Fruit fly (Drosophila melanogaster) whole organism, embryonic: ENCODE data around the gene MSBP.

Experiments
- Antp ChIP-seq: fragments of 200-800 bp; sonication (Bioruptor generic); optimal IDR thresholded peaks from 3 replicates; lab custom pipeline; 2016; ENCODE audit warnings: missing biosample characterization, missing genetic modification characterization
- Bdp1 ChIP-seq: fragments of 200-800 bp; sonication (Bioruptor generic); optimal IDR thresholded peaks from 3 replicates; lab custom pipeline; 2016; ENCODE audit warnings: missing biosample characterization, missing genetic modification characterization
- CG10267 ChIP-seq: fragments of 200-800 bp; sonication (Bioruptor generic); optimal IDR thresholded peaks from 2 replicates; lab custom pipeline; 2018; ENCODE audit warnings: missing biosample characterization, mild to moderate bottlenecking, missing genetic modification characterization, moderate library complexity
- CG10462 ChIP-seq: fragments of 200-800 bp; sonication (Bioruptor generic); optimal IDR thresholded peaks from 2 replicates; lab custom pipeline; 2016; ENCODE audit warnings: missing biosample characterization, missing genetic modification characterization
- CG10543 ChIP-seq: fragments of 200-800 bp; sonication (Bioruptor generic); optimal IDR thresholded peaks from 3 replicates; lab custom pipeline; 2017; ENCODE audit warnings: missing biosample characterization, mild to moderate bottlenecking, missing genetic modification characterization, moderate library complexity
- CG11093 ChIP-seq: fragments of 200-800 bp; sonication (Bioruptor generic); IDR thresholded peaks from 3 replicates; pipeline ENCODE4 v1.3.6; 2022; ENCODE audit warnings: missing biosample characterization, missing genetic modification characterization
- CG12219 ChIP-seq: fragments of 200-800 bp; sonication (Bioruptor generic); optimal IDR thresholded peaks from 3 replicates; lab custom pipeline; 2018; ENCODE audit warnings: missing biosample characterization, mild to moderate bottlenecking, missing genetic modification characterization
- CG13894 ChIP-seq: fragments of 200-800 bp; sonication (Bioruptor generic); optimal IDR thresholded peaks from 3 replicates; lab custom pipeline; 2018; ENCODE audit warnings: missing biosample characterization, mild to moderate bottlenecking, missing genetic modification characterization, moderate library complexity
- CG17802 ChIP-seq: fragments of 200-800 bp; sonication (Bioruptor generic); optimal IDR thresholded peaks from 2 replicates; lab custom pipeline; 2018; ENCODE audit warnings: missing biosample characterization, mild to moderate bottlenecking, missing genetic modification characterization, moderate library complexity
- CG30020 ChIP-seq: fragments of 200-800 bp; optimal IDR thresholded peaks from 2 replicates; lab custom pipeline; 2019; ENCODE audit warnings: missing biosample characterization, mild to moderate bottlenecking, missing genetic modification characterization, moderate library complexity
- CG3281 ChIP-seq: fragments of 200-800 bp; sonication (Bioruptor generic); optimal IDR thresholded peaks from 3 replicates; lab custom pipeline; 2017; ENCODE audit warnings: missing biosample characterization, mild to moderate bottlenecking, missing genetic modification characterization
- CG3838 ChIP-seq: fragments of 200-800 bp; sonication (Bioruptor generic); optimal IDR thresholded peaks from 3 replicates; lab custom pipeline; 2016; ENCODE audit warnings: missing biosample characterization, missing genetic modification characterization
- CG4617 ChIP-seq: fragments of 200-800 bp; sonication (Bioruptor generic); optimal IDR thresholded peaks from 3 replicates; lab custom pipeline; 2016; ENCODE audit warnings: missing biosample characterization, missing genetic modification characterization, borderline replicate concordance
- CG7556 ChIP-seq: fragments of 200-800 bp; sonication (Bioruptor generic); optimal IDR thresholded peaks from 2 replicates; lab custom pipeline; 2017; ENCODE audit warnings: missing biosample characterization, mild to moderate bottlenecking, missing genetic modification characterization
- CG9797 ChIP-seq: fragments of 200-800 bp; sonication (Bioruptor generic); optimal IDR thresholded peaks from 3 replicates; lab custom pipeline; 2018; ENCODE audit warnings: missing biosample characterization, mild to moderate bottlenecking, missing genetic modification characterization
- CG9817 ChIP-seq: fragments of 200-800 bp; sonication (Bioruptor generic); optimal IDR thresholded peaks from 2 replicates; lab custom pipeline; 2018; ENCODE audit warnings: missing biosample characterization, mild to moderate bottlenecking, missing genetic modification characterization, moderate library complexity
- Dref ChIP-seq: fragments of 200-800 bp; sonication (Bioruptor generic); IDR thresholded peaks from 2 replicates; pipeline ENCODE4 v1.3.6; 2022; ENCODE audit warnings: missing biosample characterization, missing genetic modification characterization
- E2f1 ChIP-seq: fragments of 200-800 bp; sonication (Bioruptor generic); IDR thresholded peaks from 2 replicates; pipeline ENCODE4 v1.3.6; 2022; ENCODE audit warnings: missing biosample characterization, missing genetic modification characterization
- Eip74EF ChIP-seq, 2 experiments: fragments of 200-800 bp in 1 of 2; fragments of >200 bp in 1 of 2; sonication (Bioruptor generic) in 1 of 2; optimal IDR thresholded peaks; 2 replicates each; lab custom pipeline; 2017 to 2019; ENCODE audit warnings: missing biosample characterization in 2 of 2, missing genetic modification characterization in 2 of 2, mild to moderate bottlenecking in 1 of 2, moderate library complexity in 1 of 2
- Meics ChIP-seq: fragments of 200-800 bp; sonication (Bioruptor generic); optimal IDR thresholded peaks from 2 replicates; lab custom pipeline; 2017; ENCODE audit warnings: missing biosample characterization, mild to moderate bottlenecking, missing genetic modification characterization
- Myb ChIP-seq: fragments of 200-800 bp; sonication (Bioruptor generic); optimal IDR thresholded peaks from 2 replicates; lab custom pipeline; 2016; ENCODE audit warnings: missing biosample characterization, missing genetic modification characterization
- Neu2 ChIP-seq: fragments of 200-800 bp; sonication (Bioruptor generic); optimal IDR thresholded peaks from 3 replicates; lab custom pipeline; 2016; ENCODE audit warnings: missing biosample characterization, missing genetic modification characterization, borderline replicate concordance
- Nf-YB ChIP-seq: fragments of 200-800 bp; sonication (Bioruptor generic); optimal IDR thresholded peaks from 3 replicates; lab custom pipeline; 2019; ENCODE audit warnings: missing biosample characterization, mild to moderate bottlenecking, missing genetic modification characterization, moderate library complexity
- NfI ChIP-seq: fragments of 200-800 bp; sonication (Bioruptor generic); optimal IDR thresholded peaks from 3 replicates; lab custom pipeline; 2018; ENCODE audit warnings: missing biosample characterization, mild to moderate bottlenecking, missing genetic modification characterization, moderate library complexity
- Scr ChIP-seq: fragments of 200-800 bp; sonication (Bioruptor generic); IDR thresholded peaks from 2 replicates; pipeline ENCODE4 v1.3.6; 2022; ENCODE audit warnings: missing biosample characterization, missing genetic modification characterization; ENCODE audit not compliant: partially characterized antibody
- Sox102F ChIP-seq: fragments of 200-800 bp; sonication (Bioruptor generic); optimal IDR thresholded peaks from 2 replicates; lab custom pipeline; 2018; ENCODE audit warnings: missing biosample characterization, mild to moderate bottlenecking, missing genetic modification characterization, moderate library complexity
- Xrp1 ChIP-seq: fragments of 200-800 bp; sonication (Bioruptor generic); IDR thresholded peaks from 2 replicates; pipeline ENCODE4 v1.3.6; 2022; ENCODE audit warnings: missing biosample characterization, missing genetic modification characterization
- ab ChIP-seq: fragments of 200-800 bp; sonication (Bioruptor generic); optimal IDR thresholded peaks from 2 replicates; lab custom pipeline; 2016; ENCODE audit warnings: missing biosample characterization, missing genetic modification characterization
- cato ChIP-seq: fragments of 200-800 bp; sonication (Bioruptor generic); optimal IDR thresholded peaks from 2 replicates; lab custom pipeline; 2016; ENCODE audit warnings: missing biosample characterization, missing genetic modification characterization, borderline replicate concordance
- caup ChIP-seq: fragments of 200-800 bp; sonication (Bioruptor generic); optimal IDR thresholded peaks from 3 replicates; lab custom pipeline; 2017; ENCODE audit warnings: missing biosample characterization, mild to moderate bottlenecking, missing genetic modification characterization, moderate library complexity; ENCODE audit not compliant: severe bottlenecking
- chm ChIP-seq: fragments of 200-800 bp; sonication (Bioruptor generic); IDR thresholded peaks from 2 replicates; pipeline ENCODE4 v1.3.6; 2022; ENCODE audit warnings: missing biosample characterization, missing genetic modification characterization
- croc ChIP-seq: fragments of 200-800 bp; sonication (Bioruptor generic); conservative IDR thresholded peaks from 3 replicates; pipeline ENCODE4 v1.3.6; 2022; ENCODE audit warnings: missing biosample characterization, missing genetic modification characterization
- dm ChIP-seq: fragments of 200-800 bp; sonication (Bioruptor generic); optimal IDR thresholded peaks from 3 replicates; lab custom pipeline; 2016; ENCODE audit warnings: missing biosample characterization, missing genetic modification characterization
- emc ChIP-seq: fragments of 200-800 bp; sonication (Bioruptor generic); optimal IDR thresholded peaks from 2 replicates; lab custom pipeline; 2016; ENCODE audit warnings: missing biosample characterization, missing genetic modification characterization
- gro ChIP-seq: fragments of 200-800 bp; sonication (Bioruptor generic); optimal IDR thresholded peaks from 2 replicates; lab custom pipeline; 2016; ENCODE audit warnings: missing biosample characterization, missing genetic modification characterization
- gsb-n ChIP-seq: fragments of 200-800 bp; sonication (Bioruptor generic); optimal IDR thresholded peaks from 3 replicates; lab custom pipeline; 2018; ENCODE audit warnings: missing biosample characterization, mild to moderate bottlenecking, missing genetic modification characterization
- her ChIP-seq: fragments of 200-800 bp; sonication (Bioruptor generic); optimal IDR thresholded peaks from 2 replicates; lab custom pipeline; 2016; ENCODE audit warnings: missing biosample characterization, missing genetic modification characterization
- inv ChIP-seq: fragments of 200-800 bp; sonication (Bioruptor generic); IDR thresholded peaks from 2 replicates; pipeline ENCODE4 v1.3.6; 2022; ENCODE audit warnings: missing biosample characterization, missing genetic modification characterization; ENCODE audit not compliant: partially characterized antibody
- lilli ChIP-seq: fragments of 200-800 bp; sonication (Bioruptor generic); optimal IDR thresholded peaks from 3 replicates; lab custom pipeline; 2016; ENCODE audit warnings: missing biosample characterization, missing genetic modification characterization
- mld ChIP-seq: fragments of 200-800 bp; sonication (Bioruptor generic); IDR thresholded peaks from 3 replicates; pipeline ENCODE4 v1.3.6; 2022; ENCODE audit warnings: missing biosample characterization, missing genetic modification characterization; ENCODE audit not compliant: partially characterized antibody
- nerfin-1 ChIP-seq: fragments of 200-800 bp; sonication (Bioruptor generic); optimal IDR thresholded peaks from 3 replicates; lab custom pipeline; 2019; ENCODE audit warnings: missing biosample characterization, mild to moderate bottlenecking, missing genetic modification characterization, moderate library complexity
- pho ChIP-seq: fragments of 200-800 bp; sonication (Bioruptor generic); optimal IDR thresholded peaks from 2 replicates; lab custom pipeline; 2016; ENCODE audit warnings: missing biosample characterization, missing genetic modification characterization
- ranshi ChIP-seq: fragments of 200-800 bp; sonication (Bioruptor generic); IDR thresholded peaks from 2 replicates; pipeline ENCODE4 v1.3.6; 2022; ENCODE audit warnings: missing biosample characterization, missing genetic modification characterization
- schlank ChIP-seq: fragments of 200-800 bp; sonication (Bioruptor generic); optimal IDR thresholded peaks from 2 replicates; lab custom pipeline; 2018; ENCODE audit warnings: missing biosample characterization, mild to moderate bottlenecking, missing genetic modification characterization
- ssp ChIP-seq: fragments of 200-800 bp; sonication (Bioruptor generic); IDR thresholded peaks from 2 replicates; pipeline ENCODE4 v1.3.6; 2022; ENCODE audit warnings: missing biosample characterization, missing genetic modification characterization
- unc-4 ChIP-seq: fragments of 200-800 bp; sonication (Bioruptor generic); IDR thresholded peaks from 2 replicates; pipeline ENCODE4 v1.3.6; 2022; ENCODE audit warnings: missing biosample characterization, missing genetic modification characterization; ENCODE audit not compliant: partially characterized antibody
- z ChIP-seq: fragments of 200-800 bp; sonication (Bioruptor generic); IDR thresholded peaks from 3 replicates; pipeline ENCODE4 v1.3.6; 2022; ENCODE audit warnings: missing biosample characterization, missing genetic modification characterization
- zfh1 ChIP-seq: fragments of 200-800 bp; sonication (Bioruptor generic); IDR thresholded peaks from 3 replicates; pipeline ENCODE4 v1.3.6; 2022; ENCODE audit warnings: missing biosample characterization, missing genetic modification characterization

The MSBP gene

dm6 chrX:15934226-15934547 lies 44.3 kb upstream of the MSBP start (continued):
- TF ChIP-seq gsb-n (no peak), Dref (0 out of 2 replicates have a peak, but pooled peaks have one; percentile 36), Xrp1 (GFP tag; lab: Robert Waterston, UW) (peak; percentile 12; the same call in 1 of the 2 replicates), mld (no peak), Neu2 (GFP tag; lab: Kevin White, UChicago) (no peak), emc (GFP tag; lab: Kevin White, UChicago) (no peak), CG11093 (GFP tag; lab: Robert Waterston, UW) (no peak), ssp (peak; percentile 94), croc (GFP tag; lab: Robert Waterston, UW) (no peak), E2f1 (no peak), CG30020 (peak; percentile 94)

- 0 out of 2 replicates have a peak, but pooled peaks have one; percentile 33 for TF ChIP-seq Scr
- TF ChIP-seq Bdp1 (GFP tag; lab: Kevin White, UChicago), result no peak
- no peak for TF ChIP-seq Sox102F (GFP tag; lab: Kevin White, UChicago)
- TF ChIP-seq CG17802 (tag; lab: Kevin White, UChicago), result peak; percentile 83
- no peak for TF ChIP-seq NfI (GFP tag; lab: Kevin White, UChicago)
- no peak for TF ChIP-seq CG9797 (GFP tag; lab: Kevin White, UChicago)
- 0 out of 2 replicates have a peak, but pooled peaks have one; percentile 29 for TF ChIP-seq Dref
- TF ChIP-seq ranshi, result no peak
- TF ChIP-seq ab (GFP tag; lab: Kevin White, UChicago), result no peak
- no peak for TF ChIP-seq cato (GFP tag; lab: Kevin White, UChicago)
- TF ChIP-seq CG9817, result no peak
- no peak for TF ChIP-seq pho (GFP tag; lab: Kevin White, UChicago)
- TF ChIP-seq Antp (GFP tag; lab: Kevin White, UChicago), result no peak
- no peak for TF ChIP-seq schlank (tag; lab: Kevin White, UChicago)
- TF ChIP-seq Nf-YB (GFP tag; lab: Kevin White, UChicago), result no peak
- TF ChIP-seq CG3838 (GFP tag; lab: Kevin White, UChicago), result no peak
- no peak for TF ChIP-seq lilli
- TF ChIP-seq Eip74EF (GFP tag; optimal IDR thresholded peaks at IDR 0.05; lab: Kevin White, UChicago), result peak in 1 of 2 experiments; percentile 3
- TF ChIP-seq CG10462, result no peak
- no peak for TF ChIP-seq unc-4 (GFP tag; lab: Robert Waterston, UW)
- no peak for TF ChIP-seq CG12219 (GFP tag; lab: Kevin White, UChicago)
- TF ChIP-seq CG10543, result no peak
- no peak for TF ChIP-seq dm (GFP tag; lab: Kevin White, UChicago)
- no peak for TF ChIP-seq gro (GFP tag; lab: Kevin White, UChicago)
- TF ChIP-seq her, result peak; percentile 2
- TF ChIP-seq CG4617 (GFP tag; lab: Kevin White, UChicago), result peak; percentile 19
- peak; percentile 30; the same call in 1 of the 2 replicates for TF ChIP-seq inv (GFP tag; lab: Robert Waterston, UW)
- TF ChIP-seq CG10267 (tag; lab: Kevin White, UChicago), result no peak
- no peak for TF ChIP-seq chm (GFP tag; lab: Robert Waterston, UW)
- TF ChIP-seq CG13894 (tag; lab: Kevin White, UChicago), result no peak
- no peak for TF ChIP-seq nerfin-1 (tag; lab: Kevin White, UChicago)
- no peak for TF ChIP-seq z
- no peak for TF ChIP-seq CG7556 (GFP tag; lab: Kevin White, UChicago)
- no peak for TF ChIP-seq caup
- no peak for TF ChIP-seq Meics (GFP tag; lab: Kevin White, UChicago)
- TF ChIP-seq CG3281 (GFP tag; lab: Kevin White, UChicago), result no peak
- TF ChIP-seq Myb (GFP tag; lab: Kevin White, UChicago), result no peak
- TF ChIP-seq zfh1 (GFP tag; lab: Robert Waterston, UW), result no peak
Observed at dm6 chrX:15933504-15934225, 43.8 kb upstream of the MSBP start, which contains the start of gene Ranbp16. Gene Ranbp16, minus strand, starts transcription at chrX:15933867.
